Fruit fly (Drosophila melanogaster) Kc167 (cell line): ENCODE results near the gene CG10352.

ENCODE experiments used
- Sin3A ChIP-seq: fragments of >200 bp; optimal IDR thresholded peaks from 2 replicates; lab custom pipeline; 2018; ENCODE audit warnings: missing external identifiers
- insv ChIP-seq: fragments of >200 bp; optimal IDR thresholded peaks from 3 replicates; lab custom pipeline; 2018; ENCODE audit warnings: missing external identifiers
- psq ChIP-seq: fragments of >200 bp; optimal IDR thresholded peaks from 2 replicates; lab custom pipeline; 2017; ENCODE audit warnings: missing external identifiers
- ttk ChIP-seq: sonication (Bioruptor generic); optimal IDR thresholded peaks from 2 replicates; lab custom pipeline; 2017; ENCODE audit warnings: missing external identifiers

DNA sequence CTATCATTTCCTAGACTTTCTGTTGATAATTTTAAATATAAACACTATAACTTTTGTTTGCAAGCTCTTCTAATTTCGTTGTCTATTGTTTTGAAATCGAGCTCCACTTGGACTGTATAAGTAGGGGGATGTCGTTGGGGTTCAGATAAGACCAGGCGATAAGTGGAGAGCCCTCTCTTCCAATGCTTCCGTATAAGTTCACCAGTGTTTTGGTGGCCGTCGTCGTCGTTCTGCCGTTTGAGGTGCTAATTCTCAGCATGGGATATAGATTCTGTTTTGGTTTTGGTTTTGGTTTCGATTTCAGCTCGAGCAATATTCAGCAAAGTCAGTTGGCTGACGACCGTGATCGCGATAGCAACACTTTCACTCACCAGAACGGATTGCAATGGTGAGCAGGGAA, 3.9 kb downstream of the CG10352 start, which contains the start of gene CG15739:
- TF ChIP-seq psq (lab: Kevin White, UChicago) (no peak), Sin3A (lab: Kevin White, UChicago) (no peak), insv (lab: Kevin White, UChicago) (no peak), ttk (no peak)
